Fruit fly (Drosophila melanogaster) whole organism, embryonic: Measurements from ENCODE around the gene CG33124.

Experiments
- CG10366 ChIP-seq: fragments of 200-800 bp; sonication (Bioruptor generic); IDR thresholded peaks from 2 replicates; pipeline ENCODE4 v1.3.6; 2022; ENCODE audit warnings: missing biosample characterization, missing genetic modification characterization
- CG11456 ChIP-seq: fragments of 200-800 bp; sonication (Bioruptor generic); IDR thresholded peaks from 3 replicates; pipeline ENCODE4 v1.3.6; 2022; ENCODE audit warnings: missing biosample characterization, missing genetic modification characterization
- CG11504 ChIP-seq: fragments of 200-800 bp; sonication (Bioruptor generic); optimal IDR thresholded peaks from 3 replicates; lab custom pipeline; 2019; ENCODE audit warnings: missing biosample characterization, mild to moderate bottlenecking, missing genetic modification characterization, moderate library complexity
- CG12104 ChIP-seq: fragments of 200-800 bp; sonication (Bioruptor generic); optimal IDR thresholded peaks from 3 replicates; lab custom pipeline; 2016; ENCODE audit warnings: missing biosample characterization, missing genetic modification characterization
- CG12155 ChIP-seq: fragments of 200-800 bp; sonication (Bioruptor generic); optimal IDR thresholded peaks from 3 replicates; lab custom pipeline; 2016; ENCODE audit warnings: missing biosample characterization, missing genetic modification characterization
- CG14860 ChIP-seq: fragments of 200-800 bp; sonication (Bioruptor generic); IDR thresholded peaks from 3 replicates; pipeline ENCODE4 v1.3.6; 2022; ENCODE audit warnings: missing biosample characterization, missing genetic modification characterization; ENCODE audit not compliant: partially characterized antibody
- CG15269 ChIP-seq: fragments of 200-800 bp; sonication (Bioruptor generic); optimal IDR thresholded peaks from 2 replicates; lab custom pipeline; 2018; ENCODE audit warnings: missing biosample characterization, mild to moderate bottlenecking, missing genetic modification characterization, moderate library complexity
- CG15696 ChIP-seq: fragments of 200-800 bp; sonication (Bioruptor generic); optimal IDR thresholded peaks from 2 replicates; lab custom pipeline; 2019; ENCODE audit warnings: missing biosample characterization, mild to moderate bottlenecking, missing genetic modification characterization, moderate library complexity
- CG16813 ChIP-seq: fragments of 200-800 bp; sonication (Bioruptor generic); IDR thresholded peaks from 3 replicates; pipeline ENCODE4 v1.3.6; 2022; ENCODE audit warnings: missing biosample characterization, missing genetic modification characterization; ENCODE audit not compliant: partially characterized antibody
- CG17186 ChIP-seq: fragments of 200-800 bp; sonication (Bioruptor generic); optimal IDR thresholded peaks from 3 replicates; lab custom pipeline; 2017; ENCODE audit warnings: missing biosample characterization, missing genetic modification reagents, missing genetic modification characterization
- CG17359 ChIP-seq: fragments of 200-800 bp; sonication (Bioruptor generic); optimal IDR thresholded peaks from 3 replicates; lab custom pipeline; 2018; ENCODE audit warnings: missing biosample characterization, mild to moderate bottlenecking, missing genetic modification characterization, moderate library complexity
- CG18262 ChIP-seq: fragments of 200-800 bp; optimal IDR thresholded peaks from 3 replicates; lab custom pipeline; 2019; ENCODE audit warnings: missing biosample characterization, mild to moderate bottlenecking, missing genetic modification characterization, moderate library complexity
- CG3065 ChIP-seq: fragments of 200-800 bp; sonication (Bioruptor generic); optimal IDR thresholded peaks from 2 replicates; lab custom pipeline; 2016; ENCODE audit warnings: missing biosample characterization, missing genetic modification characterization
- CG32532 ChIP-seq: fragments of 200-800 bp; sonication (Bioruptor generic); IDR thresholded peaks from 2 replicates; pipeline ENCODE4 v1.3.6; 2022; ENCODE audit warnings: missing biosample characterization, missing genetic modification characterization
- CG3847 ChIP-seq: fragments of 200-800 bp; sonication (Bioruptor generic); IDR thresholded peaks from 2 replicates; pipeline ENCODE4 v1.3.6; 2022; ENCODE audit warnings: missing biosample characterization, missing genetic modification characterization
- CG4360 ChIP-seq: fragments of 200-800 bp; sonication (Bioruptor generic); IDR thresholded peaks from 2 replicates; pipeline ENCODE4 v1.3.6; 2022; ENCODE audit warnings: missing biosample characterization, missing genetic modification characterization
- CG4404 ChIP-seq: fragments of 200-800 bp; sonication (Bioruptor generic); IDR thresholded peaks from 2 replicates; pipeline ENCODE4 v1.3.6; 2022; ENCODE audit warnings: missing biosample characterization, missing genetic modification characterization
- CG8924 ChIP-seq: fragments of 200-800 bp; optimal IDR thresholded peaks from 3 replicates; lab custom pipeline; 2019; ENCODE audit warnings: missing biosample characterization, mild to moderate bottlenecking, missing genetic modification characterization, moderate library complexity
- CG9215 ChIP-seq: fragments of 200-800 bp; sonication (Bioruptor generic); IDR thresholded peaks from 2 replicates; pipeline ENCODE4 v1.3.6; 2022; ENCODE audit warnings: missing biosample characterization, missing genetic modification characterization
- HmgD ChIP-seq: fragments of 200-800 bp; sonication (Bioruptor generic); optimal IDR thresholded peaks from 3 replicates; lab custom pipeline; 2016; ENCODE audit warnings: missing biosample characterization, missing genetic modification characterization
- Jarid2 ChIP-seq: fragments of 200-800 bp; sonication (Bioruptor generic); optimal IDR thresholded peaks from 3 replicates; lab custom pipeline; 2017; ENCODE audit warnings: mild to moderate bottlenecking, missing biosample characterization, missing genetic modification reagents, missing genetic modification characterization
- Kr ChIP-seq: fragments of 200-800 bp; sonication (Bioruptor generic); optimal IDR thresholded peaks from 2 replicates; lab custom pipeline; 2017; ENCODE audit warnings: missing biosample characterization, mild to moderate bottlenecking, missing genetic modification characterization
- Mrtf ChIP-seq: fragments of 200-800 bp; sonication (Bioruptor generic); IDR thresholded peaks from 3 replicates; pipeline ENCODE4 v1.3.6; 2022; ENCODE audit warnings: missing biosample characterization, missing genetic modification characterization
- Nf-YC ChIP-seq: fragments of 200-800 bp; optimal IDR thresholded peaks from 3 replicates; lab custom pipeline; 2019; ENCODE audit warnings: missing biosample characterization, mild to moderate bottlenecking, missing genetic modification characterization, moderate library complexity
- Pdp1 ChIP-seq, 2 experiments: fragments of 200-800 bp; sonication (Bioruptor generic); optimal IDR thresholded peaks; 3 replicates each; lab custom pipeline; 2016; ENCODE audit warnings: missing biosample characterization in 2 of 2, missing genetic modification characterization in 2 of 2, mild to moderate bottlenecking in 1 of 2, moderate library complexity in 1 of 2
- Poxn ChIP-seq: fragments of 200-800 bp; sonication (Bioruptor generic); IDR thresholded peaks from 2 replicates; pipeline ENCODE4 v1.3.6; 2022; ENCODE audit warnings: missing biosample characterization, missing genetic modification characterization
- Xrp1 ChIP-seq: fragments of 200-800 bp; sonication (Bioruptor generic); IDR thresholded peaks from 2 replicates; pipeline ENCODE4 v1.3.6; 2022; ENCODE audit warnings: missing biosample characterization, missing genetic modification characterization
- aop ChIP-seq: fragments of 200-800 bp; sonication (Bioruptor generic); IDR thresholded peaks from 2 replicates; pipeline ENCODE4 v1.3.6; 2022; ENCODE audit warnings: missing biosample characterization, missing genetic modification characterization
- bsh ChIP-seq, 2 experiments: fragments of 200-800 bp; sonication (Bioruptor generic); optimal IDR thresholded peaks; 2 replicates each; lab custom pipeline; 2017 to 2018; ENCODE audit warnings: mild to moderate bottlenecking in 2 of 2, missing biosample characterization in 2 of 2, missing genetic modification characterization in 2 of 2, moderate library complexity in 1 of 2
- chm ChIP-seq: fragments of 200-800 bp; sonication (Bioruptor generic); IDR thresholded peaks from 2 replicates; pipeline ENCODE4 v1.3.6; 2022; ENCODE audit warnings: missing biosample characterization, missing genetic modification characterization
- dati ChIP-seq: fragments of 200-800 bp; sonication (Bioruptor generic); IDR thresholded peaks from 2 replicates; pipeline ENCODE4 v1.3.6; 2022; ENCODE audit warnings: missing biosample characterization, missing genetic modification characterization
- dm ChIP-seq: fragments of 200-800 bp; sonication (Bioruptor generic); optimal IDR thresholded peaks from 3 replicates; lab custom pipeline; 2016; ENCODE audit warnings: missing biosample characterization, missing genetic modification characterization
- gcm2 ChIP-seq: fragments of 200-800 bp; sonication (Bioruptor generic); optimal IDR thresholded peaks from 2 replicates; lab custom pipeline; 2016; ENCODE audit warnings: missing biosample characterization, missing genetic modification characterization
- hb ChIP-seq: fragments of 200-800 bp; sonication (Bioruptor generic); IDR thresholded peaks from 3 replicates; pipeline ENCODE4 v1.3.6; 2022; ENCODE audit warnings: missing biosample characterization, missing genetic modification characterization; ENCODE audit not compliant: partially characterized antibody
- hkb ChIP-seq, 2 experiments: fragments of 200-800 bp in 1 of 2; fragments of >200 bp in 1 of 2; sonication (Bioruptor generic) in 1 of 2; IDR thresholded peaks in 1 of 2; optimal IDR thresholded peaks in 1 of 2; 2 replicates each; pipeline versions ENCODE4 v1.3.6 to Lab custom; 2017 to 2022; ENCODE audit warnings: missing biosample characterization in 1 of 2, missing genetic modification characterization in 1 of 2
- insv ChIP-seq, 2 experiments: fragments of 200-800 bp; sonication (Bioruptor generic); optimal IDR thresholded peaks; 3 replicates each; lab custom pipeline; 2016 to 2018; ENCODE audit warnings: missing biosample characterization in 2 of 2, missing genetic modification characterization in 2 of 2
- lbe ChIP-seq: fragments of 200-800 bp; sonication (Bioruptor generic); optimal IDR thresholded peaks from 2 replicates; lab custom pipeline; 2016; ENCODE audit warnings: missing biosample characterization, mild to moderate bottlenecking, missing genetic modification characterization
- lov ChIP-seq, 2 experiments: fragments of 200-800 bp in 1 of 2; fragments of >200 bp in 1 of 2; sonication (Bioruptor generic) in 1 of 2; IDR thresholded peaks in 1 of 2; optimal IDR thresholded peaks in 1 of 2; 2 replicates in 1 of 2; 3 replicates in 1 of 2; pipeline versions ENCODE4 v1.3.6 to Lab custom; 2017 to 2022; ENCODE audit warnings: missing biosample characterization in 1 of 2, missing genetic modification characterization in 1 of 2
- maf-S ChIP-seq: fragments of 200-800 bp; sonication (Bioruptor generic); optimal IDR thresholded peaks from 2 replicates; lab custom pipeline; 2016; ENCODE audit warnings: missing biosample characterization, missing genetic modification characterization
- pan ChIP-seq, 4 experiments: fragments of >200 bp in 3 of 4; fragments of 200-800 bp in 1 of 4; sonication (Bioruptor generic) in 1 of 4; optimal IDR thresholded peaks in 3 of 4; IDR thresholded peaks in 1 of 4; 2 replicates each; pipeline versions ENCODE4 v1.3.6 to Lab custom; 2017 to 2022; ENCODE audit warnings: missing biosample characterization in 2 of 4, missing genetic modification characterization in 2 of 4, mixed read lengths in 1 of 4
- prd ChIP-seq, 3 experiments: fragments of >200 bp in 2 of 3; fragments of 200-800 bp in 1 of 3; sonication (Bioruptor generic) in 1 of 3; optimal IDR thresholded peaks in 2 of 3; IDR thresholded peaks in 1 of 3; 2 replicates in 2 of 3; 3 replicates in 1 of 3; pipeline versions ENCODE4 v1.3.6 to Lab custom; 2017 to 2022; ENCODE audit warnings: missing biosample characterization in 1 of 3, missing genetic modification characterization in 1 of 3
- pros ChIP-seq: fragments of 200-800 bp; sonication (Bioruptor generic); optimal IDR thresholded peaks from 3 replicates; lab custom pipeline; 2019; ENCODE audit warnings: missing biosample characterization, mild to moderate bottlenecking, missing genetic modification characterization, moderate library complexity
- sens-2 ChIP-seq: fragments of 200-800 bp; sonication (Bioruptor generic); IDR thresholded peaks from 2 replicates; pipeline ENCODE4 v1.3.6; 2022; ENCODE audit warnings: missing biosample characterization, missing genetic modification characterization
- sisA ChIP-seq: fragments of 200-800 bp; sonication (Bioruptor generic); IDR thresholded peaks from 2 replicates; pipeline ENCODE4 v1.3.6; 2022; ENCODE audit warnings: missing biosample characterization, missing genetic modification characterization
- usp ChIP-seq: fragments of >200 bp; optimal IDR thresholded peaks from 2 replicates; lab custom pipeline; 2017; ENCODE audit warnings: missing biosample characterization, missing genetic modification characterization
- wek ChIP-seq: fragments of 200-800 bp; sonication (Bioruptor generic); optimal IDR thresholded peaks from 3 replicates; lab custom pipeline; 2018; ENCODE audit warnings: missing biosample characterization, mild to moderate bottlenecking, missing genetic modification characterization, moderate library complexity

The CG33124 gene

DNA sequence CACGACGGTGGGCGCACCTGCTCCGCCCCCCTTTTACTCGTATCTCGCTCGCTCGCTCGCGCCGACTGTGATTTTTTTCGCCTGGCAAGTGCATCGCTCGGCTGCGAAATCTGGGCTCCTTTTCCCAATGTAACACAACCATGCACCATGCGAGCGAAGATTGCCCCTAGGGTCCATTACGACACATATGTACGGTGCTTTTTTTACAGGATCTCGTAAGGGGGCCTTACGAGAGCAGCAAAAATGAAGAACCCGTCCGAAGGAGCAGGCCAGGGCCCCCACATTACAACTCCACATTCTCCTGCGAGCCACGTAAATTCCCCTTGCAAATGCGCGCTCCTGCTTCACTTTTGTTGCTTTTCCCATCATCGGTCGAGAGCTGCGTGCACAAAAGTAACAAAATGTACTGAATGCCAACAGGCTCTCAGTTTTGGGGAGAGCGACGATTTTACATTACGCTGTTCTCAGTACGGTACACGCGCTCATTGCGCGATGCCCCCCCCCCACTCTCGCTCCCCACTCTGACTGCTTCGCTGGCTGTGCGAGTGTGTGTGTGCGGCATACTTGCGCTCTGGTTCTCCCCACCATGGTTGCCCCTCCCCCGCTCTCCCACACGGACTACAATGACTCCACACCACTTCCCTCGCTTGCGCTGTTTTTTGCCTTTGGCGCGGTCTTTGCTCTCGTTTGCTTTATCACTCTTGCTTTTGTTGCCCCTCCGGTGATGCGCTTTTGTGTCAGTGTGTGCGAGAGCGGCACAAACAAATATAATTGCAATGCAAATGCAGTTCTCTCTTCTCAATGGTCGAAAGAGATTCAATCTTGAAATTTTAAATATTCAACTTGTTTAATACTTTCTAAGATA is 5.8 kb downstream of the CG33124 start (continued):
- TF ChIP-seq Kr (no peak), CG3065 (GFP tag; lab: Kevin White, UChicago) (no peak), HmgD (GFP tag; lab: Kevin White, UChicago) (no peak), chm (GFP tag; lab: Robert Waterston, UW) (peak; percentile 68; the same call in 1 of the 2 replicates), CG16813 (peak; percentile 18; the same call in 1 of the 3 replicates), usp (no peak), insv (GFP tag; optimal IDR thresholded peaks at IDR 0.05; lab: Kevin White, UChicago) (no peak), gcm2 (GFP tag; lab: Kevin White, UChicago) (no peak), pan (optimal IDR thresholded peaks at IDR 0.05; lab: Kevin White, UChicago) (no peak), pan (GFP tag; optimal IDR thresholded peaks at IDR 0.05 in 1 of 2, IDR thresholded peaks at IDR 0.05 in 1 of 2) (peak in 1 of 2 experiments; percentile 21), dati (no peak), CG17359 (tag; lab: Kevin White, UChicago) (no peak), hb (GFP tag; lab: Robert Waterston, UW) (no peak), CG14860 (no peak), hkb (optimal IDR thresholded peaks at IDR 0.05; lab: Kevin White, UChicago) (no peak), hkb (GFP tag; IDR thresholded peaks at IDR 0.05; lab: Robert Waterston, UW) (0 out of 2 replicates have a peak, but pooled peaks have one; percentile 33), Nf-YC (tag; lab: Kevin White, UChicago) (peak; percentile 57), pros (GFP tag; lab: Kevin White, UChicago) (peak; percentile 65), CG17186 (GFP tag; lab: Kevin White, UChicago) (peak; percentile 19), maf-S (GFP tag; lab: Kevin White, UChicago) (no peak), Xrp1 (GFP tag; lab: Robert Waterston, UW) (0 out of 2 replicates have a peak, but pooled peaks have one; percentile 6), CG12104 (GFP tag; lab: Kevin White, UChicago) (no peak), CG18262 (no peak), prd (optimal IDR thresholded peaks at IDR 0.05; lab: Kevin White, UChicago) (no peak), prd (GFP tag; IDR thresholded peaks at IDR 0.05; lab: Robert Waterston, UW) (no peak), CG9215 (GFP tag; lab: Robert Waterston, UW) (0 out of 2 replicates have a peak, but pooled peaks have one; percentile 11), CG12155 (GFP tag; lab: Kevin White, UChicago) (no peak), Pdp1 (GFP tag; optimal IDR thresholded peaks at IDR 0.05; lab: Kevin White, UChicago) (peak in 1 of 2 experiments; percentile 37), Poxn (GFP tag; lab: Robert Waterston, UW) (no peak), CG15696 (tag; lab: Kevin White, UChicago) (no peak), dm (GFP tag; lab: Kevin White, UChicago) (no peak), sisA (GFP tag; lab: Robert Waterston, UW) (no peak), CG15269 (no peak), Mrtf (GFP tag; lab: Robert Waterston, UW) (no peak), CG4404 (GFP tag; lab: Robert Waterston, UW) (no peak), CG10366 (GFP tag; lab: Robert Waterston, UW) (no peak), bsh (GFP tag; optimal IDR thresholded peaks at IDR 0.05; lab: Kevin White, UChicago) (peak in 1 of 2 experiments; percentile 27), CG32532 (GFP tag; lab: Robert Waterston, UW) (peak; percentile 45; the same call in 1 of the 2 replicates), aop (GFP tag; lab: Robert Waterston, UW) (no peak; the same call in 1 of the 2 replicates), CG4360 (GFP tag; lab: Robert Waterston, UW) (peak; percentile 36; the same call in 1 of the 2 replicates), CG3847 (no peak), sens-2 (GFP tag; lab: Robert Waterston, UW) (no peak), CG8924 (tag; lab: Kevin White, UChicago) (no peak), CG11456 (GFP tag; lab: Robert Waterston, UW) (peak; percentile 44; the same call in 1 of the 3 replicates), Jarid2 (GFP tag; lab: Kevin White, UChicago) (no peak), CG11504 (tag; lab: Kevin White, UChicago) (no peak), lov (optimal IDR thresholded peaks at IDR 0.05; lab: Kevin White, UChicago) (no peak), lov (GFP tag; IDR thresholded peaks at IDR 0.05; lab: Robert Waterston, UW) (peak; percentile 58; the same call in 1 of the 3 replicates), wek (no peak), lbe (GFP tag; lab: Kevin White, UChicago) (peak; percentile 27)
